Fruit fly (Drosophila melanogaster) whole organism, adult: ENCODE measurements around the gene CG5021.

ENCODE experiments used
- CG11617 ChIP-seq: fragments of 200-800 bp; sonication (Bioruptor generic); optimal IDR thresholded peaks from 2 replicates; lab custom pipeline; 2017; ENCODE audit warnings: mild to moderate bottlenecking, missing biosample characterization, missing genetic modification reagents, missing genetic modification characterization
- CG12768 ChIP-seq: fragments of 200-800 bp; sonication (Bioruptor generic); optimal IDR thresholded peaks from 2 replicates; lab custom pipeline; 2017; ENCODE audit warnings: missing biosample characterization, missing genetic modification characterization, mild to moderate bottlenecking, moderate library complexity, missing genetic modification reagents
- CG14711 ChIP-seq: fragments of 200-800 bp; sonication (Bioruptor generic); optimal IDR thresholded peaks from 2 replicates; lab custom pipeline; 2018; ENCODE audit warnings: missing biosample characterization, mild to moderate bottlenecking, missing genetic modification characterization, moderate library complexity
- CG1620 ChIP-seq: fragments of 200-800 bp; sonication (Bioruptor generic); optimal IDR thresholded peaks from 2 replicates; lab custom pipeline; 2016; ENCODE audit warnings: missing biosample characterization, missing genetic modification characterization
- CG33017 ChIP-seq: fragments of 200-800 bp; sonication (Bioruptor generic); optimal IDR thresholded peaks from 2 replicates; lab custom pipeline; 2018; ENCODE audit warnings: missing biosample characterization, mild to moderate bottlenecking, missing genetic modification characterization, moderate library complexity
- CG5204 ChIP-seq: fragments of 200-800 bp; sonication (Bioruptor generic); optimal IDR thresholded peaks from 2 replicates; lab custom pipeline; 2016; ENCODE audit warnings: missing biosample characterization, missing genetic modification characterization
- CG7045 ChIP-seq: fragments of 200-800 bp; sonication (Bioruptor generic); optimal IDR thresholded peaks from 2 replicates; lab custom pipeline; 2017; ENCODE audit warnings: missing biosample characterization, mild to moderate bottlenecking, missing genetic modification characterization
- CG7101 ChIP-seq: fragments of 200-800 bp; sonication (Bioruptor generic); optimal IDR thresholded peaks from 2 replicates; lab custom pipeline; 2018; ENCODE audit warnings: missing biosample characterization, mild to moderate bottlenecking, missing genetic modification characterization, moderate library complexity
- Clk ChIP-seq: fragments of 200-800 bp; sonication (Bioruptor generic); optimal IDR thresholded peaks from 2 replicates; lab custom pipeline; 2017; ENCODE audit warnings: missing biosample characterization, missing genetic modification characterization
- Crg-1 ChIP-seq: fragments of 200-800 bp; sonication (Bioruptor generic); optimal IDR thresholded peaks from 2 replicates; lab custom pipeline; 2016; ENCODE audit warnings: missing biosample characterization, missing genetic modification characterization
- Hr96 ChIP-seq: fragments of 200-800 bp; sonication (Bioruptor generic); optimal IDR thresholded peaks from 2 replicates; lab custom pipeline; 2016; ENCODE audit warnings: missing biosample characterization, missing genetic modification characterization
- Mnt ChIP-seq: fragments of 200-800 bp; sonication (Bioruptor generic); optimal IDR thresholded peaks from 2 replicates; lab custom pipeline; 2016; ENCODE audit warnings: missing biosample characterization, mild to moderate bottlenecking, missing genetic modification characterization
- bab1 ChIP-seq: fragments of 200-800 bp; sonication (Bioruptor generic); optimal IDR thresholded peaks from 3 replicates; lab custom pipeline; 2019; ENCODE audit warnings: missing biosample characterization, mild to moderate bottlenecking, missing genetic modification characterization, moderate library complexity
- cic ChIP-seq: fragments of 200-800 bp; sonication (Bioruptor generic); optimal IDR thresholded peaks from 2 replicates; lab custom pipeline; 2017; ENCODE audit warnings: missing biosample characterization, mild to moderate bottlenecking, missing genetic modification characterization, moderate library complexity
- cnc ChIP-seq, 2 experiments: fragments of >200 bp; optimal IDR thresholded peaks; 2 replicates each; lab custom pipeline; 2017
- kay ChIP-seq: fragments of 200-800 bp; sonication (Bioruptor generic); peaks from one replicate; lab custom pipeline; 2016; ENCODE audit warnings: missing biosample characterization, missing genetic modification characterization, borderline replicate concordance
- ovo ChIP-seq: fragments of 200-800 bp; sonication (Bioruptor generic); optimal IDR thresholded peaks from 2 replicates; lab custom pipeline; 2016; ENCODE audit warnings: missing biosample characterization, missing genetic modification characterization
- pad ChIP-seq: fragments of 200-800 bp; sonication (Bioruptor generic); optimal IDR thresholded peaks from 3 replicates; lab custom pipeline; 2017; ENCODE audit warnings: missing biosample characterization, missing genetic modification characterization, mild to moderate bottlenecking, moderate library complexity, missing genetic modification reagents
- tj ChIP-seq: fragments of 200-800 bp; sonication (Bioruptor generic); optimal IDR thresholded peaks from 3 replicates; lab custom pipeline; 2017; ENCODE audit warnings: missing biosample characterization, mild to moderate bottlenecking, missing genetic modification characterization, moderate library complexity
- toe ChIP-seq: fragments of 200-800 bp; sonication (Bioruptor generic); optimal IDR thresholded peaks from 2 replicates; lab custom pipeline; 2016; ENCODE audit warnings: missing biosample characterization, missing genetic modification characterization

Gene CG5021

dm6 chr3L:8947848-8948494 is 18.7 kb upstream of the CG5021 start:
- TF ChIP-seq cic (no peak), kay (no peak), cnc (optimal IDR thresholded peaks at IDR 0.05; lab: Kevin White, UChicago) (no peak), Crg-1 (no peak), tj (no peak), Clk (GFP tag; lab: Kevin White, UChicago) (no peak), CG7101 (tag; lab: Kevin White, UChicago) (no peak)

dm6 chr3L:8949823-8950222 is 16.8 kb upstream of the CG5021 start:
- no peak for TF ChIP-seq Mnt
- no peak for TF ChIP-seq Crg-1
- no peak for TF ChIP-seq Hr96 (GFP tag; lab: Kevin White, UChicago)
- TF ChIP-seq CG12768 (GFP tag; lab: Kevin White, UChicago) = no peak
- no peak for TF ChIP-seq CG14711 (tag; lab: Kevin White, UChicago)
- no peak for TF ChIP-seq toe
- no peak for TF ChIP-seq tj
- TF ChIP-seq CG7101 (tag; lab: Kevin White, UChicago) = no peak
- TF ChIP-seq Clk (GFP tag; lab: Kevin White, UChicago) = no peak
- no peak for TF ChIP-seq CG1620 (GFP tag; lab: Kevin White, UChicago)
- no peak for TF ChIP-seq CG11617 (GFP tag; lab: Kevin White, UChicago)

dm6 chr3L:8950955-8951354 is 15.7 kb upstream of the CG5021 start:
- TF ChIP-seq CG12768 (GFP tag; lab: Kevin White, UChicago) (no peak), Crg-1 (no peak), kay (no peak), CG7101 (tag; lab: Kevin White, UChicago) (no peak), pad (GFP tag; lab: Kevin White, UChicago) (no peak), CG14711 (tag; lab: Kevin White, UChicago) (no peak), toe (no peak), tj (no peak), Mnt (no peak), cic (no peak)

DNA sequence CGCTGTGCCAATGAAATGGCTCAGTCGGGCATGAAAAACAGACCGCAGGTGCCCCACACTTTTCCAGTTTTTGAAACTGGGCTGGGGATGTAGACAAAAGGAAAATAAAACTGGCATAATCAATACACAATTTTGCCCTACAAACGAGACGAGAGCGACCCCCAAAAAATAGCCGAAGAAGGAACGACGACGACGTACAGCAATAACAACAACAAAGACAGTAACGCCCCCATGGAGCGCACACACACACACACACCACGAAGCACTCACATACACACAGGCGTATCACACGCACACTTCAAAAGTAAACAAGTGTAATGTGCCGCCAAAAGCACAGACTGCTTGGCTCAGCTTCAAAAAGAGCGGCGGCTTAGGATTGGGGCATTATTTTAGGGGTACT is 15.1 kb upstream of the CG5021 start:
- TF ChIP-seq CG11617 (GFP tag; lab: Kevin White, UChicago) (no peak), CG7101 (tag; lab: Kevin White, UChicago) (no peak), bab1 (GFP tag; lab: Kevin White, UChicago) (no peak), Clk (GFP tag; lab: Kevin White, UChicago) (no peak), CG7045 (no peak), CG12768 (GFP tag; lab: Kevin White, UChicago) (no peak), CG33017 (no peak), tj (no peak), Crg-1 (no peak), Hr96 (GFP tag; lab: Kevin White, UChicago) (no peak), CG1620 (GFP tag; lab: Kevin White, UChicago) (no peak), cic (no peak), CG14711 (tag; lab: Kevin White, UChicago) (no peak), ovo (no peak), cnc (optimal IDR thresholded peaks at IDR 0.05; lab: Kevin White, UChicago) (no peak), CG5204 (GFP tag; lab: Kevin White, UChicago) (no peak), kay (no peak), Mnt (no peak), toe (no peak), pad (GFP tag; lab: Kevin White, UChicago) (no peak)

- no peak for TF ChIP-seq kay
- TF ChIP-seq CG14711 (tag; lab: Kevin White, UChicago) = no peak
- TF ChIP-seq Mnt = no peak
- TF ChIP-seq Crg-1 = no peak
- no peak for TF ChIP-seq CG33017
- no peak for TF ChIP-seq cic
- no peak for TF ChIP-seq CG7045
- TF ChIP-seq pad (GFP tag; lab: Kevin White, UChicago) = no peak
- no peak for TF ChIP-seq toe
- TF ChIP-seq ovo = no peak
- no peak for TF ChIP-seq CG11617 (GFP tag; lab: Kevin White, UChicago)
- no peak for TF ChIP-seq Clk (GFP tag; lab: Kevin White, UChicago)
- no peak for TF ChIP-seq bab1 (GFP tag; lab: Kevin White, UChicago)
- TF ChIP-seq CG5204 (GFP tag; lab: Kevin White, UChicago) = no peak
Observed at dm6 chr3L:8952549-8953198, 14.0 kb upstream of the CG5021 start.

dm6 chr3L:8953199-8953956 is 13.3 kb upstream of the CG5021 start:
- TF ChIP-seq CG5204 (GFP tag; lab: Kevin White, UChicago) (peak; percentile 74), CG14711 (tag; lab: Kevin White, UChicago) (peak; percentile 43), bab1 (GFP tag; lab: Kevin White, UChicago) (no peak), tj (peak; percentile 43), CG7045 (peak; percentile 72), CG33017 (peak; percentile 65), CG1620 (GFP tag; lab: Kevin White, UChicago) (peak; percentile 17), Clk (GFP tag; lab: Kevin White, UChicago) (peak; percentile 21), Mnt (no peak), kay (no peak), Crg-1 (no peak), cic (peak; percentile 25), CG11617 (GFP tag; lab: Kevin White, UChicago) (peak; percentile 68), CG7101 (tag; lab: Kevin White, UChicago) (peak; percentile 65), cnc (optimal IDR thresholded peaks at IDR 0.05; lab: Kevin White, UChicago) (no peak), pad (GFP tag; lab: Kevin White, UChicago) (peak; percentile 48), ovo (no peak), Hr96 (GFP tag; lab: Kevin White, UChicago) (peak; percentile 58), toe (peak; percentile 9), CG12768 (GFP tag; lab: Kevin White, UChicago) (peak; percentile 69)
